Worm (Caenorhabditis elegans) whole organism, L4 larva: ENCODE results near the gene ZK617.26.

Experiments
- F49E8.2 ChIP-seq: sonication (generic microtip); optimal IDR thresholded peaks from 2 replicates; lab custom pipeline; 2016; ENCODE audit warnings: missing compliant biosample characterization, mild to moderate bottlenecking, missing genetic modification characterization, borderline replicate concordance
- aly-2 ChIP-seq: sonication (generic microtip); optimal IDR thresholded peaks from 2 replicates; lab custom pipeline; 2018; ENCODE audit warnings: missing biosample characterization, missing genetic modification characterization
- attf-4 ChIP-seq: sonication (generic microtip); optimal IDR thresholded peaks from 3 replicates; lab custom pipeline; 2017; ENCODE audit warnings: missing biosample characterization, missing genetic modification characterization
- ceh-82 ChIP-seq: sonication (generic microtip); optimal IDR thresholded peaks from 2 replicates; lab custom pipeline; 2017; ENCODE audit warnings: missing biosample characterization, missing genetic modification characterization
- dmd-9 ChIP-seq: fragments of 200-800 bp; sonication (Bioruptor generic); IDR thresholded peaks from 2 replicates; pipeline ENCODE4 v1.3.6; 2022; ENCODE audit warnings: missing genetic modification reagents, missing genetic modification characterization, missing compliant biosample characterization
- hlh-30 ChIP-seq: sonication (generic microtip); optimal IDR thresholded peaks from 2 replicates; lab custom pipeline; 2017; ENCODE audit warnings: antibody characterized with exemption, mild to moderate bottlenecking, missing genetic modification characterization, missing compliant biosample characterization; ENCODE audit not compliant: insufficient read depth
- tag-97 ChIP-seq: fragments of 200-800 bp; sonication (Bioruptor generic); IDR thresholded peaks from 2 replicates; pipeline ENCODE4 v1.3.6; 2022; ENCODE audit warnings: missing genetic modification characterization, missing compliant biosample characterization
- ztf-11 ChIP-seq: fragments of 150-350 bp; optimal IDR thresholded peaks from 2 replicates; lab custom pipeline; 2014; ENCODE audit warnings: missing biosample characterization, missing genetic modification characterization
- ztf-7 ChIP-seq: fragments of 150-350 bp; optimal IDR thresholded peaks from 2 replicates; lab custom pipeline; 2014; ENCODE audit warnings: missing biosample characterization, missing genetic modification characterization

ce11 chrIV:12010377-12010776, 382 bp downstream of the ZK617.26 start:
- TF ChIP-seq aly-2 (tag; lab: Kevin White, UChicago) (no peak), hlh-30 (peak; percentile 49), ztf-7 (no peak), ceh-82 (tag; lab: Kevin White, UChicago) (no peak), ztf-11 (tag; lab: Kevin White, UChicago) (no peak), dmd-9 (GFP tag; lab: Robert Waterston, UW) (no peak), tag-97 (GFP tag; lab: Robert Waterston, UW) (no peak), F49E8.2 (no peak), attf-4 (tag; lab: Kevin White, UChicago) (no peak)
